Fruit fly (Drosophila melanogaster) whole organism, adult: Measurements from ENCODE around the gene CG31913.

ENCODE experiments used
- CG33017 ChIP-seq: fragments of 200-800 bp; sonication (Bioruptor generic); optimal IDR thresholded peaks from 2 replicates; lab custom pipeline; 2018; ENCODE audit warnings: missing biosample characterization, mild to moderate bottlenecking, missing genetic modification characterization, moderate library complexity
- ovo ChIP-seq: fragments of 200-800 bp; sonication (Bioruptor generic); optimal IDR thresholded peaks from 2 replicates; lab custom pipeline; 2016; ENCODE audit warnings: missing biosample characterization, missing genetic modification characterization
- pad ChIP-seq: fragments of 200-800 bp; sonication (Bioruptor generic); optimal IDR thresholded peaks from 3 replicates; lab custom pipeline; 2017; ENCODE audit warnings: missing biosample characterization, missing genetic modification characterization, mild to moderate bottlenecking, moderate library complexity, missing genetic modification reagents

DNA sequence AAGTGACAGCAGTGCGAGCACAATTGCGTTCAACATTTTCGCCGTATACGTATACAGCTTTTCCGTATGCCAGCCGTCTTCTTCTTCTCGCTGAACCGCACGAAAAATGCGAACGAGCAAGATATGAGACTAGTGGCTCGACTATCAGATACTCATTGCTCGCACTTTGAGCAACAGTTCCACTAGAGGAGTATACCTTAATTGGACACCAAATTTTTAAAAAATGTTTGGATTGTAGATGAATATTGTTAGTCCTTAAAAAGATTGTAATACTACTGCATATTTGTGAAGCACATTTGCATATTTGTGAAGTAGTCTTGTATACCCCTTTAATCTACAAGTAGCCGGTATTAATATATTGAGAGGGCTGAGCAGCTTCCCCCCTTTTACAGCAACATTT lies 5.7 kb upstream of the CG31913 start:
- TF ChIP-seq CG33017 (tag; lab: Kevin White, UChicago), result no peak
- TF ChIP-seq pad (GFP tag; lab: Kevin White, UChicago), result no peak
- no peak for TF ChIP-seq ovo (GFP tag; lab: Kevin White, UChicago)
